Fruit fly (Drosophila melanogaster) whole organism, larva: ENCODE data around the gene Top3beta.

Experiments used
- noc ChIP-seq: fragments of 200-800 bp; sonication (Bioruptor generic); optimal IDR thresholded peaks from 3 replicates; lab custom pipeline; 2019; ENCODE audit warnings: missing biosample characterization, mild to moderate bottlenecking, missing genetic modification characterization, moderate library complexity

The Top3beta gene

DNA sequence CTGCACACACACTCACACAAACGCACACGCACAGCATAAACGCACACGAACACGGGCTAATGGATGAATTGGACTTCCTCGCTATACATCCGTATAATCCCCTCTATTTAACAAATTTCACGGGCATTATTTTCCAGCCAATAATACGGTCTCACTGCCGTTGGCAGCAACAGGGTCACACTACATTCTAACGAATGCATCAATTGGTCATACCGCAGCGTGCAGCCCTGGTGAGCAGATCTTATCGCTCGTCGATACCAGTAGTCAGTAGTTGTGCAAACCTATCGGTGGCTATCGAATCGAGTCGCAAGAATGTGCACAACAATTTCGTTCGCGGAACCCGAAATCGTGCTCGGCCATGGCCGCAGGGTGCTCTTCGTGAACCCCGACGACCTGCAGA is at the start of gene Top3beta, which contains the start of gene wuho:
Gene Top3beta (minus strand): TSS at position 149 of the 400 bp plus-strand sequence.
Gene wuho (plus strand): TSS at position 259 of the 400 bp plus-strand sequence.
- peak; percentile 54 for TF ChIP-seq noc (tag; lab: Kevin White, UChicago)

DNA sequence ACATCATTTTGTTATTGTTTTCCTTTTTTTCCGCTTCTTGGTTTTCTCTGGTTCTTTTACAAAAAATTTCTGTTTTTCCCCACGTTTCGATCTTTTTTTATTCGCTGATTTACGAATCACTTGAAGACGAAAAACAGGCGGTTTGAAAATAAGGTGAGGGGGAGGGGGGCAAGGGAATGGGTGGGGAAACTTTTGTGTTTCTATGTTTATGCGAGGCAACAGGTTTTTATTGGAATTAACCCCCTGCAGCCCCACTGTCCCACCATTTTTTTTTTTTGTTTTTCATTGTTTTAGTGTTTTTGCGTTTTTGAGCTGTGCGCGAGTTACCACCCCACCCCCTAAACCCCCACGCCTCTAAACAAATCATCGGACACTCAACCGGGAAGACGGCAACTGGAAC is 47.2 kb upstream of the Top3beta start:
- no peak for TF ChIP-seq noc (tag; lab: Kevin White, UChicago)

DNA sequence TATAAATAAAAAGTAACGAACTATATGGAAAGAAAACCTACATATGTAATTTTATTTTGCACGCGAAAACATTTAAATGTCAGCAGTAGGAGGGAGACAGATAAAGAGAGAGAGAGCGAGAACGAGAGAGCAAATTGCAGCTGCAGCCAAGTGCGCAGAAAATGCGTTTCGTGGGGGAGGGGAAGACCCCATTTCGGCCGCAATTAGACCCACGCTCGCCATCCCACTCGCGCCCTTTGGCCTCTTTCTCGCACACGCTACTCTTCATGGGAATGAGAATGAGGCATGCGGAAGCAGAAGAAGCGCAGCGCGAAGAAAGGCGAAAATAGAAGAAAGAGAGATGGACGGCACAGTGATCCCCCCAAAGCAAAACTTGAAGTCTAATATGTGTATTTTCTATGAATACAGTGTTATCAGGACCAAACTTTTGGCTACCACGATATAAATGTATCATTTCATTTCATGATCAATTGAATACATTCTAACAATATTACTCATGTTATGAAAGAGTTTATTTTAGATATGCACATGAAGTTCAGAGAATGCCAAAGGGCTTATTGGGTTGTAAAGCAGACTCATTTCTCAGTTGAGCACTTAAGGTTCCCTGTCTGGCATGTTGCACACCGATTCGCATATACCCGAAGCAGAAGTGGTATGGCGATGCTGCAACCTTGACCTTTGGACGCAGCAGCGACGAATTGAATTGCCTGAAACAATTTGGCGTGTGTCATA is 45.4 kb upstream of the Top3beta start:
- no peak for TF ChIP-seq noc (tag; lab: Kevin White, UChicago)

DNA sequence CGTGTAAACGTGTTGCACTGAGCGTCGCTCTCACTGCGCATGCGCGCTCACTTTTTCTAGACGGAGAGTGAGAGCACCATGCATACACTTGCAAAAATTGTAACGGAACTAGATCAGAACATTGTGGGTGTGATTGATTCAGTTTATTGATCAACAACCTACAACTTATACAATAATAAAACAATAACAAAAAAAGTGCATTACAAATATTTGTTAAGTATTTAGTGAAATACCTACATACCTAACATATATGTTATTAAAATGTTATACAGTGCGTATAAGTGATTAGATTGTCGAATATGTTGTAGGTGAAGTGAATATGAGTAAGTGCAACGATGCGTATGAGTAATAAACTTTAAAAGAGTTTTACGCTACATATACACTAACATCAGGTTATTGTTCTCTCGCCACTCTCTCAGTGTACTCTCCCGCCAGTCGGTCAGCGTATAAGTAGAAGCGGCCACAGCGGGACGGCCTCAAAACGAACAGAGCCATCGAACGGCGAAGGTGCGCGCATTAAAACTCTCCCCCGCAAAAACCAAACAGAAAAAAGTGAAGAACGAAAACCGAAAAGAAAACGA is 42.7 kb upstream of the Top3beta start, which contains the start of gene CG42240:
Gene CG42240 (plus strand): TSS at position 474 of the 581 bp plus-strand sequence.
- TF ChIP-seq noc (tag; lab: Kevin White, UChicago), result peak; percentile 53

DNA sequence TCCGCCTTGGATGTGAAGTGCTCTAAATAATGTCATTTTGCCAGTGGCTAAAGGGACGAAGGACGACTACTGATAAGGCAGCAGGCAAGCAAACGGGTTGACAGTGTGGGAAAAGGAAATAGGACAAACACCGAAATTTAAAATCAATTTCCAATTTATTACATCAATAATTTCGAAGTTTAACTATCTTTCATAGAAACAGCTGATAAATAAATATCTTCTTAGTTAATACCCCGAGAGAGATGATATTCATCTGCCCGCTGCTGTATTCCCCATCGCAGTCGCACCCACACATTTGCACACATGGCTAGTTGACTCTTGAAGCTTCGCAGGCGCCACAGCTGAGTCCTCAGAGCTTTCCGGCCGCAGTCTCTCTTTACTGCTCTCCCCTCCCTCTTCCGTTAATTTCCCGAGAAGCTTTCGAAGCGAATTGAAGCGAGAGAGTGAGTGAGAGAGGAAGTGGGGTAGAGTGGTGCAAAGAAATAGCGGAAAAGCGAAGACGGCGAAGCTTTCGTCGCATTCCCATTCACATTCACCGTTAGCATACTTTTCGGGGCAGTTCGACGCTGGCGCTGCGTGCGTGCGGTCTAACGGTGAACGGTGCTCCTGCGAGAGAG is 29.2 kb upstream of the Top3beta start:
- no peak for TF ChIP-seq noc (tag; lab: Kevin White, UChicago)

DNA sequence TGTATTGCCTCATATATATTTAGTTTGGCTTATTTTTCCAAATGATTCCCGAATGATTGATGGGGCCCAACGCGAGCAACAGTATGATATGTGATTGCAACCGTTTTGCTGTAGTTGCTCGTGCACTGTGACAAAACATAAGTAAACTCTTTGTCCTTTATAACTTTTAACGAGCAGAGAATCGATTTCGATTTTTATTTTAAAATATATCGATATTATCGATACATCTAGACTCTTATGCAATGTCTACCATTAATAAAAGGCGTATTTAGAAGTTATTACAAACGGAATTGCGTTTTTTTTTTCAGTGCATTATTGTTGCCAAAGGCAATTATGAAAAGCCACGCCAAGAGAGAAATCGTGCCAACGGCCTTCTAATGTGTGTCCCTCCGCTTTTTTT is 27.8 kb upstream of the Top3beta start:
- TF ChIP-seq noc (tag; lab: Kevin White, UChicago), result no peak

DNA sequence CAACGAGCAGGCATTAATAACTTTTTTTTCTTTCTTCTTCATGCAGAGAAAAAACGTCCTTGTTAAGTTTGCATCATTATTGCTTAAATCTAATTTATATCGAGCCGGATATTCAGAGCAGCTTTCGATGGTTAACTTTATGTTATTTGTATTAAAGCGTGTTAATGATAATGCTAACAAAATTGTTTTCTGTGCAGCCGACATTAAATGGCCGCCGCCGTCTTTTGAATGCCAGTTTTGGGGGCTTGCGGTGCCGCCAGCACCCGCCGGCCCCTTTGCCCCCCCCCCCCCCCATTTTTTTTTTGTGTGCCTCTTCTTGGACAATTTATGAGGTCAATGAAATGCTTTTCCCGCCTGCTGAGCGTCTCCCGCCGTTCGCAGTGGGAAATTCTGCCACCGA is 23.7 kb upstream of the Top3beta start:
- no peak for TF ChIP-seq noc (tag; lab: Kevin White, UChicago)

DNA sequence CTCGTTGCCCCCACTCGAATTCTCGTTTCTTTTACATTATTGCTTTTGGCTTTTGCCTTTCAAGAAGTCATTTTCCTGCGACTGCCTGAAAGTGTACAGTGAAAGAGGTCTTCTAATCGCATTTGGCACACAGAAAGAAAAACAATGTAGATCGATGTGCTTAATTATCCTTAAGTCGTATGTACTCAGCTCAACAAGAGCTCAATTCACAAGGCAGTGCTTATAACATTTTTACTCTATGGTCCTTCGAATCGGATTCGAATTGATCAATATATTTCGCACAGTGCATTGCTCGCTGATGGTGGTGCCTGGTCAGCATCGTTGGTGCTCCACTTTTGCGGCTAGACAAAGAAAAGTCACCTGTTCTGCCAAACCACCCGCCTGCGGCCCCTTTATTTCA is 22.6 kb upstream of the Top3beta start:
- TF ChIP-seq noc (tag; lab: Kevin White, UChicago), result no peak

DNA sequence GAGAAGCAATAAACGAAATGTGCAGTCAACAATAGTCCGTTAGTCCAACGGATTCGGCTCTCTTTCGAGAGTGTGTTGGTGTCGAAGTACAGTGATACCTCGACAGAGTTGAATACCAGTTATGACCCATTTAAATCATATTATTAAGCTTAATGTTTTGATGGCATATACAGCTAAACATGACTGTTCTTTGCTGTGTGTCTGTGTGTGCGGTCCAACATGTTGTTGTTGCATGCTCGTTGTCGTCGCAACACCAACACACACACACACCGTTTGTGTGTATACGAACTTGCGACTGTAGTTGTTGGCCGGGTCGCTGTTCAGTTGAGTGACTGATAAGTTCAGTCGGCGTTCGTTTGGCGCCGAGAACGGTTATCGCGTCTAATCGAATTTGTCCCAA is 21.1 kb upstream of the Top3beta start, which contains the start of gene CG15894:
Gene CG15894 (plus strand): TSS at position 361 of the 400 bp plus-strand sequence.
- no peak for TF ChIP-seq noc (tag; lab: Kevin White, UChicago)

DNA sequence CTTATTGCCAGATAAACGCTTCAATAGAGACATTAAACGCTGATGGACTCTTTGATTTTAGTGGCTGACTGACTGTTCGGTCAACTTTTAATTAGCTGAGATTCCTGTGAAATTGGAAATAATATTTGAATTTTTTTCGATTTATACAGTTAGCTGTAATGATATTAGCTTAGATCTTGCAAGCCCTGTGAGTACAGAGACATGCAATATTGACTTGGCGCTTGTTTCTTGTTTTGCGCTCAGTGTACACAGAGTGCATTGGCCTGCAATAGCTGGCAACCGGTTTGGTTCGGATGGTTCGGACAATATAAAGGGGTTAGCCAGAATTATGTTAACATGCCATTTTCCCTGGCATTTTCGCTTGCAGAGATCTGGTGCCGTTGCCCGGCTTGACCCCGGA is 17.5 kb upstream of the Top3beta start:
- TF ChIP-seq noc (tag; lab: Kevin White, UChicago), result no peak

DNA sequence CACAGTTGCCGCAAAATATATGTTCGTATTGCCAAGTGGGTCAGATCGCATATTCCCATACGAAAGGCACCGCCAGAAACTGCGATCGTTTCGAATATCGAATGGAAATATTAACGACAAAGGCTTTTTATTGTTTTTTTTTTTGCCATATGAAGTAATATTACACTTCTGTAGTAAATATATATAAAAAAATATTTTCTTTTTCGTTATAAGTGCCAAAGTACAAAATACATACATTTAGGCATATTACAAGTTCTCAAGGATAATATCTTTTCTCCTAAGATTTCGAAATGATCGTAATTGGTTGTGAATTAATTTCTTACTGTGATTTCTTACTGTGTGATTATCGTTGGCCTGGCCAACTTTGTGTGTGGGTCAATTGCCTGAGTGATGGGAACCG is 16.4 kb upstream of the Top3beta start:
- TF ChIP-seq noc (tag; lab: Kevin White, UChicago), result no peak

DNA sequence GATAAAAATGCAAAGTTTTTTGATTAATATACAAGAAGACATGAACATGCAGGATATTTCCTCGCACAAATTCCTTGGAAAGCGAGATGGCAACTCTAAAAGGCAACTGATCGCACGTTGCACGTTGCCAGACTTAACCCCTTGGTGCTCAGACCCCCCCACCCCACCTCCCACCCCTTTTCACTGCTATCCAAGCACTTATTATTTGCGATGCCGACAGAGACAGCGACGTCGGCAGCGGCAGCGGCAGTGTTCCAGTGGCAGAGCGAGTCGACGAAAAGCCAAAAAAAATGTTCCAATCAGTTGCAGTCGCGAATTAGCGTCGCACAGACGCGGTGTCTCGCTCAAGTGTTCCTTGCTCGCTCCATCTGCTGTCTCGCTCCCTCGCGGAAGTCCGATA is 15.9 kb upstream of the Top3beta start, which contains the start of gene CG3823:
Gene CG3823 (plus strand): TSS at position 301 of the 400 bp plus-strand sequence.
- no peak for TF ChIP-seq noc (tag; lab: Kevin White, UChicago)

DNA sequence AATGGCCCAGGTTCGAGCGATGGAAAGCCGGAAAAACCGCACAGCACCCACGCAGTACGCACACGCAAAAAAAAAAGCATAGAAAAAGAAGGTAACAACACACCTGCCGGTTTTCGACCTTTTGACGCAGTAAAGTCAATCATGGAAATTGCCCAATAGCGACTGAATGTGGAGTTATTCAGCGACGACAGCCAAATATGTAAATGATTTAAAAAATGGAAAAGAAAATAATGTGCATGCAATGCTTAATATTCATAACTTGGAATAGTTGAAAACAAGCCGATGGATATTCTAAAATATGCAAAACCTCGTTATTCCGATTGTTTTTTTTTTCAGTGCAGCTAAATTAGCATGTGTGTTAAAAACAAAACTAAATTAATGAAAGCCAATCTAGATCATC is 15.4 kb upstream of the Top3beta start:
- TF ChIP-seq noc (tag; lab: Kevin White, UChicago), result no peak

DNA sequence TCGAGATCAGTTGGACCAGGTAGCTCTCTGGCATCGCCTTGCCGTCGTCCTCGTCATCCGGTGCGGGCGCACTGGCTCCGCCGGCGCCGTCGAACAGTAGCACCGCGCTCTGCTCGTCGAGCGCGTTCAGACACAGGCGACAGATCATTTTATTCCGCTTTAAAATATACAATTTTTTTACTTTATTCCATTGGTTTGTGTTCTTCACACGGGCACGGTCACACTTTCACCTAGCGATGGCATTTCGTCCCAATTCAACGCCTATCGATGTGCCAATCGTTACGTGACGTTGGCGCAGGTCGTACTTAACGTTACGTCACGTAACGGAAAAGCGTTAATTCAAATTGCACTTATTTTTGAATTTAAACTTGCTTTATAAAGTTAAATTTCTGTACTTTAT is 13.3 kb upstream of the Top3beta start, which contains the start of gene CG12219:
Gene CG12219 (minus strand): TSS at position 234 of the 400 bp plus-strand sequence.
- no peak for TF ChIP-seq noc (tag; lab: Kevin White, UChicago)

DNA sequence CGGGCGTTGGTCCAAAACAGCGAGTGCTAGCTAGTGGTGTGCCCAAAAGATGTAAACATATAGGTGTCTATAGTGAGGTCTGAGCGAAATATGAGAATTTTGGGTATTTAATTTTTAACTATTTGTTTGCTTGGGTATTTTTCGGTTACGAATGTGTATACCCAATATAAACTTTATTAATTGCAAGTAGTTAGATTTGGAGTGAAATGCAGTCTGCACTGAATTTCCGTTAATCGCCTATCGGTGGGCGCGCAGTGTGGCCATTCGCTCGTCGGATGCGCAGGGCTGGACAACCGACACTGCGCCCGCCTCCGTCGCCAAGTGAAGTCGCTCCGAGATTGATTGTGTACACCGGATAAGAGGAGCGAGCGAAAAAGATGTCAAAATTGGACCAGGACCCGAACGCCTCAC is 7.3 kb upstream of the Top3beta start, which contains the start of the genes CG15891 and CG3815:
Gene CG15891 (minus strand): TSS at position 217 of the 411 bp plus-strand sequence.
Gene CG3815 (plus strand): TSS at position 261 of the 411 bp plus-strand sequence.
- TF ChIP-seq noc (tag; lab: Kevin White, UChicago), result no peak

DNA sequence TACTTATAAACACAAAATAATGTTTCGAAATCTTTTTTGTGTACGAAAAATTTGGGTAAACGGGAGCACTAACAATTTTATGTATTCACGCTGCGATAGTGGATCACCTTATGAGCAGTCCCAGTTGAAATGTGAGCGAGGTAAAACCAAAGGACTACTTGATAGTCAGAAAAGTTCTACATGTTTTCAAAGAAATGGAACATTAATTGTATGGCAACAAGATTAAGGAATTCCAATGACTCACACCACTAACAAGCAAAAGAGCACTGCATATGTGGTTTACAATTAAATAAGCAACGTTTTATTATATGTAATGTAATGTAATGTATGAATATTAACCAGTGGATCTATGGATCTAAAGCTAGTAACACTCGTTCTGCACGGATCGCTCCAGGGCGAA is 6.5 kb upstream of the Top3beta start, which contains the start of gene CG15892:
Gene CG15892 (minus strand): TSS at position 101 of the 400 bp plus-strand sequence.
- TF ChIP-seq noc (tag; lab: Kevin White, UChicago), result no peak
